Worm (Caenorhabditis elegans): ENCODE measurements around the gene ubc-15.

DNA sequence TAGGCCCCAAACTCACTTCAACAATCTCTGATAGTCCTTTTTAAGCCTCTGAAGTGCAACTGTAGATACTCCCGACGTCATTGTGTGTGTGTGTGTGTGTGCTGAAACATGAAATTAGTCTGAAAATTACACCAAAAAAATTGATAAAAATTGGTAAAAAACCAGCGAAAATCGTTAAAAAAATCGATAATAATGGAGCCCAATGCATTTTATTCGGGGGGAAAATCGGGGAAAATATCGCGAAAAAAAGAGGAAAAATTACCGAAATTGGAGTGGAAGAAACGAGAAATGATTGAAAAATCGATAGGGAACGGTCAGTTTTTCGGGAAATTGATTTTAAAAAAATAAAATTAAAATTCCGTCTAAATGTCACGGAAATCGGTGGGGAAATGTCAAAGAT, 13.2 kb downstream of the ubc-15 start, which contains the start of gene ubc-26:
- TF ChIP-seq unc-55 (GFP tag; optimal IDR thresholded peaks at IDR 0.05) (no peak), ztf-4 (tag; optimal IDR thresholded peaks at IDR 0.05) (no peak), nhr-77 (tag; optimal IDR thresholded peaks at IDR 0.05) (no peak), elt-1 (tag; optimal IDR thresholded peaks at IDR 0.05) (no peak), egl-27 (tag; optimal IDR thresholded peaks at IDR 0.05) (no peak)

All from whole organism, L2 larva.